Worm (Caenorhabditis elegans) whole organism, L2 larva: ENCODE measurements around the gene nhr-35.

Experiments
- C34F6.9 ChIP-seq: fragments of 150-350 bp; optimal IDR thresholded peaks from 2 replicates; lab custom pipeline; 2014; ENCODE audit warnings: missing biosample characterization, missing genetic modification characterization
- F13H6.1 ChIP-seq: sonication (generic microtip); optimal IDR thresholded peaks from 2 replicates; lab custom pipeline; 2016; ENCODE audit warnings: missing genetic modification characterization, missing compliant biosample characterization
- R02D3.7 ChIP-seq: fragments of 150-350 bp; optimal IDR thresholded peaks from 2 replicates; lab custom pipeline; 2014; ENCODE audit warnings: missing biosample characterization, missing genetic modification characterization
- Y55F3AM.14 ChIP-seq: fragments of 200-800 bp; sonication (Bioruptor generic); optimal IDR thresholded peaks from 2 replicates; lab custom pipeline; 2018; ENCODE audit warnings: mild to moderate bottlenecking, missing genetic modification characterization, missing compliant biosample characterization
- alr-1 ChIP-seq: fragments of 150-350 bp; optimal IDR thresholded peaks from 2 replicates; lab custom pipeline; 2014; ENCODE audit warnings: missing biosample characterization, missing genetic modification characterization
- aly-2 ChIP-seq: fragments of 150-350 bp; optimal IDR thresholded peaks from 2 replicates; lab custom pipeline; 2014; ENCODE audit warnings: missing biosample characterization, missing genetic modification characterization
- blmp-1 ChIP-seq: sonication (generic microtip); optimal IDR thresholded peaks from 2 replicates; lab custom pipeline; 2017; ENCODE audit warnings: missing genetic modification characterization, mild to moderate bottlenecking, missing compliant biosample characterization, antibody characterized with exemption, moderate library complexity; ENCODE audit not compliant: insufficient read depth
- ceh-82 ChIP-seq: fragments of 150-350 bp; optimal IDR thresholded peaks from 2 replicates; lab custom pipeline; 2014; ENCODE audit warnings: missing biosample characterization, missing genetic modification characterization
- crh-2 ChIP-seq: sonication (generic microtip); optimal IDR thresholded peaks from 2 replicates; lab custom pipeline; 2017; ENCODE audit warnings: missing biosample characterization, missing genetic modification characterization
- dmd-4 ChIP-seq: sonication (generic microtip); optimal IDR thresholded peaks from 2 replicates; lab custom pipeline; 2017; ENCODE audit warnings: missing biosample characterization, missing genetic modification characterization
- egl-27 ChIP-seq: sonication (generic microtip); optimal IDR thresholded peaks from 3 replicates; lab custom pipeline; 2017; ENCODE audit warnings: missing biosample characterization, missing genetic modification reagents, missing genetic modification characterization
- elt-1 ChIP-seq: fragments of 150-350 bp; optimal IDR thresholded peaks from 2 replicates; lab custom pipeline; 2014; ENCODE audit warnings: missing biosample characterization, missing genetic modification characterization
- fos-1 ChIP-seq: fragments of 150-350 bp; optimal IDR thresholded peaks from 2 replicates; lab custom pipeline; 2014; ENCODE audit warnings: missing biosample characterization, missing genetic modification characterization
- gmeb-1 ChIP-seq: fragments of 150-350 bp; optimal IDR thresholded peaks from 2 replicates; lab custom pipeline; 2014; ENCODE audit warnings: missing biosample characterization, missing genetic modification characterization
- lin-11 ChIP-seq: fragments of 150-350 bp; sonication (generic microtip); optimal IDR thresholded peaks from 2 replicates; lab custom pipeline; 2014; ENCODE audit warnings: missing biosample characterization, missing genetic modification characterization, inconsistent platforms, mixed read lengths
- lin-13 ChIP-seq: fragments of 150-350 bp; optimal IDR thresholded peaks from 2 replicates; lab custom pipeline; 2014; ENCODE audit warnings: missing biosample characterization, missing genetic modification reagents, missing genetic modification characterization
- lin-39 ChIP-seq: fragments of 150-350 bp; optimal IDR thresholded peaks from 2 replicates; lab custom pipeline; 2014; ENCODE audit warnings: missing biosample characterization, missing genetic modification reagents, missing genetic modification characterization
- lsy-2 ChIP-seq, 2 experiments: fragments of 150-350 bp in 1 of 2; sonication (generic microtip) in 1 of 2; optimal IDR thresholded peaks; 2 replicates each; lab custom pipeline; 2014 to 2017; ENCODE audit warnings: missing biosample characterization in 2 of 2, missing genetic modification characterization in 2 of 2
- mab-5 ChIP-seq: fragments of 150-350 bp; optimal IDR thresholded peaks from 2 replicates; lab custom pipeline; 2014; ENCODE audit warnings: missing biosample characterization, missing genetic modification characterization
- mbf-1 ChIP-seq: sonication (generic microtip); optimal IDR thresholded peaks from 2 replicates; lab custom pipeline; 2017; ENCODE audit warnings: missing biosample characterization, missing genetic modification characterization
- mdl-1 ChIP-seq, 2 experiments: fragments of 150-350 bp in 1 of 2; sonication (generic microtip) in 1 of 2; optimal IDR thresholded peaks; 2 replicates each; lab custom pipeline; 2017; ENCODE audit warnings: missing biosample characterization in 2 of 2, missing genetic modification characterization in 2 of 2
- nhr-11 ChIP-seq: fragments of 150-350 bp; optimal IDR thresholded peaks from 2 replicates; lab custom pipeline; 2014; ENCODE audit warnings: missing biosample characterization, missing genetic modification characterization
- nhr-12 ChIP-seq: fragments of 150-350 bp; optimal IDR thresholded peaks from 2 replicates; lab custom pipeline; 2014; ENCODE audit warnings: missing biosample characterization, missing genetic modification characterization
- nhr-129 ChIP-seq: fragments of 150-350 bp; optimal IDR thresholded peaks from 2 replicates; lab custom pipeline; 2014; ENCODE audit warnings: missing biosample characterization, missing genetic modification characterization
- nhr-23 ChIP-seq: fragments of 150-350 bp; optimal IDR thresholded peaks from 2 replicates; lab custom pipeline; 2014; ENCODE audit warnings: missing biosample characterization, missing genetic modification reagents, missing genetic modification characterization
- nhr-237 ChIP-seq: fragments of 150-350 bp; optimal IDR thresholded peaks from 2 replicates; lab custom pipeline; 2014; ENCODE audit warnings: missing biosample characterization, missing genetic modification characterization
- nhr-25 ChIP-seq: fragments of 150-350 bp; sonication (generic microtip); optimal IDR thresholded peaks from 3 replicates; lab custom pipeline; 2014; ENCODE audit warnings: missing biosample characterization, missing genetic modification characterization
- nhr-77 ChIP-seq: fragments of 150-350 bp; optimal IDR thresholded peaks from 2 replicates; lab custom pipeline; 2014; ENCODE audit warnings: missing biosample characterization, missing genetic modification characterization
- peb-1 ChIP-seq: fragments of 150-350 bp; optimal IDR thresholded peaks from 2 replicates; lab custom pipeline; 2014; ENCODE audit warnings: missing biosample characterization, missing genetic modification characterization
- sem-4 ChIP-seq: fragments of 150-350 bp; optimal IDR thresholded peaks from 2 replicates; lab custom pipeline; 2014; ENCODE audit warnings: missing biosample characterization, missing genetic modification reagents, missing genetic modification characterization
- skn-1 ChIP-seq: sonication (generic microtip); optimal IDR thresholded peaks from 2 replicates; lab custom pipeline; 2017; ENCODE audit warnings: missing biosample characterization, missing genetic modification characterization
- sma-3 ChIP-seq: sonication (generic microtip); optimal IDR thresholded peaks from 2 replicates; lab custom pipeline; 2016; ENCODE audit warnings: missing genetic modification reagents, missing genetic modification characterization, missing compliant biosample characterization
- sma-9 ChIP-seq, 2 experiments: fragments of 150-350 bp in 1 of 2; sonication (generic microtip) in 1 of 2; optimal IDR thresholded peaks; 2 replicates each; lab custom pipeline; 2014 to 2016; ENCODE audit warnings: missing genetic modification characterization in 2 of 2, mild to moderate bottlenecking in 1 of 2, missing biosample characterization in 1 of 2, missing compliant biosample characterization in 1 of 2, missing genetic modification reagents in 1 of 2, moderate library complexity in 1 of 2
- snpc-4 ChIP-seq: fragments of 150-350 bp; optimal IDR thresholded peaks from 2 replicates; lab custom pipeline; 2014; ENCODE audit warnings: missing biosample characterization, missing genetic modification characterization
- unc-39 ChIP-seq: fragments of 150-350 bp; optimal IDR thresholded peaks from 2 replicates; lab custom pipeline; 2014; ENCODE audit warnings: missing biosample characterization, missing genetic modification characterization
- unc-55 ChIP-seq: fragments of 150-350 bp; sonication (generic microtip); optimal IDR thresholded peaks from 3 replicates; lab custom pipeline; 2014; ENCODE audit warnings: missing biosample characterization, missing genetic modification reagents, missing genetic modification characterization
- unc-62 ChIP-seq: fragments of 150-350 bp; optimal IDR thresholded peaks from 2 replicates; lab custom pipeline; 2014; ENCODE audit warnings: missing biosample characterization, missing genetic modification reagents, missing genetic modification characterization
- ztf-1 ChIP-seq: fragments of 200-800 bp; sonication (Bioruptor generic); conservative IDR thresholded peaks from 2 replicates; pipeline ENCODE4 v1.3.6; 2022; ENCODE audit warnings: missing genetic modification characterization, missing compliant biosample characterization
- ztf-11 ChIP-seq: sonication (generic microtip); optimal IDR thresholded peaks from 2 replicates; lab custom pipeline; 2017; ENCODE audit warnings: missing biosample characterization, missing genetic modification characterization
- ztf-4 ChIP-seq: fragments of 150-350 bp; optimal IDR thresholded peaks from 2 replicates; lab custom pipeline; 2014; ENCODE audit warnings: missing biosample characterization, missing genetic modification characterization

nhr-35 gene

ce11 chrX:4490400-4490799 is 42.1 kb upstream of the nhr-35 start:
- peak; percentile 65 for TF ChIP-seq nhr-129 (tag; lab: Kevin White, UChicago)
- TF ChIP-seq C34F6.9 (tag; lab: Kevin White, UChicago) = peak; percentile 47
- TF ChIP-seq ceh-82 (tag; lab: Kevin White, UChicago) = no peak
- TF ChIP-seq snpc-4 (tag; lab: Kevin White, UChicago) = no peak
- no peak for TF ChIP-seq skn-1 (tag; lab: Kevin White, UChicago)
- no peak for TF ChIP-seq nhr-237

ce11 chrX:4492199-4492598 is 40.3 kb upstream of the nhr-35 start, which contains the start of gene F46H6.5:
Gene F46H6.5 (minus strand): TSS chrX:4492208.
- no peak for TF ChIP-seq sma-9 (GFP tag; optimal IDR thresholded peaks at IDR 0.05; lab: Kevin White, UChicago)
- no peak for TF ChIP-seq sma-9 (tag; optimal IDR thresholded peaks at IDR 0.05; lab: Kevin White, UChicago)
- no peak for TF ChIP-seq lin-39 (tag; lab: Kevin White, UChicago)
- no peak for TF ChIP-seq unc-62 (GFP tag; lab: Kevin White, UChicago)
- TF ChIP-seq blmp-1 (tag; lab: Kevin White, UChicago) = no peak
- TF ChIP-seq mbf-1 (tag; lab: Kevin White, UChicago) = no peak
- no peak for TF ChIP-seq nhr-12 (tag; lab: Kevin White, UChicago)
- no peak for TF ChIP-seq egl-27 (tag; lab: Kevin White, UChicago)
- no peak for TF ChIP-seq alr-1
- no peak for TF ChIP-seq Y55F3AM.14 (GFP tag; lab: Kevin White, UChicago)
- TF ChIP-seq gmeb-1 = no peak
- no peak for TF ChIP-seq sma-3 (GFP tag; lab: Kevin White, UChicago)

ce11 chrX:4493439-4494006 is 39.0 kb upstream of the nhr-35 start:
- no peak for TF ChIP-seq unc-39 (tag; lab: Kevin White, UChicago)
- no peak for TF ChIP-seq nhr-11 (tag; lab: Kevin White, UChicago)
- no peak for TF ChIP-seq ztf-4
- TF ChIP-seq lin-11 (tag; lab: Kevin White, UChicago) = no peak
- TF ChIP-seq C34F6.9 (tag; lab: Kevin White, UChicago) = no peak
- TF ChIP-seq dmd-4 = no peak
- no peak for TF ChIP-seq crh-2 (tag; lab: Kevin White, UChicago)
- TF ChIP-seq ceh-82 (tag; lab: Kevin White, UChicago) = no peak
- TF ChIP-seq aly-2 (tag; lab: Kevin White, UChicago) = no peak
- TF ChIP-seq peb-1 (tag; lab: Kevin White, UChicago) = no peak

- TF ChIP-seq sem-4 (tag; lab: Kevin White, UChicago) = no peak
- no peak for TF ChIP-seq sma-9 (GFP tag; optimal IDR thresholded peaks at IDR 0.05; lab: Kevin White, UChicago)
- TF ChIP-seq sma-9 (tag; optimal IDR thresholded peaks at IDR 0.05; lab: Kevin White, UChicago) = no peak
- TF ChIP-seq lsy-2 (tag; optimal IDR thresholded peaks at IDR 0.05; lab: Kevin White, UChicago) = no peak
- TF ChIP-seq ztf-11 = no peak
- TF ChIP-seq peb-1 (tag; lab: Kevin White, UChicago) = no peak
- TF ChIP-seq elt-1 = no peak
Observed at ce11 chrX:4495814-4496567, 36.5 kb upstream of the nhr-35 start.

ce11 chrX:4498078-4498477 is 34.4 kb upstream of the nhr-35 start:
- TF ChIP-seq sma-9 (GFP tag; optimal IDR thresholded peaks at IDR 0.05; lab: Kevin White, UChicago) = peak; percentile 10
- TF ChIP-seq sma-9 (tag; optimal IDR thresholded peaks at IDR 0.05; lab: Kevin White, UChicago) = no peak
- TF ChIP-seq mdl-1 (tag; optimal IDR thresholded peaks at IDR 0.05; lab: Kevin White, UChicago) = no peak
- no peak for TF ChIP-seq peb-1 (tag; lab: Kevin White, UChicago)
- TF ChIP-seq nhr-11 (tag; lab: Kevin White, UChicago) = no peak
- TF ChIP-seq nhr-23 (tag; lab: Kevin White, UChicago) = no peak
- TF ChIP-seq alr-1 = no peak
- no peak for TF ChIP-seq snpc-4 (tag; lab: Kevin White, UChicago)
- no peak for TF ChIP-seq R02D3.7 (tag; lab: Kevin White, UChicago)
- TF ChIP-seq F13H6.1 = peak; percentile 27
- TF ChIP-seq crh-2 (tag; lab: Kevin White, UChicago) = peak; percentile 41
- TF ChIP-seq gmeb-1 = no peak
- no peak for TF ChIP-seq unc-39 (tag; lab: Kevin White, UChicago)
- no peak for TF ChIP-seq dmd-4
- no peak for TF ChIP-seq ztf-1 (GFP tag; lab: Robert Waterston, UW)
- no peak for TF ChIP-seq lin-13 (GFP tag; lab: Kevin White, UChicago)
- TF ChIP-seq nhr-12 (tag; lab: Kevin White, UChicago) = no peak
- no peak for TF ChIP-seq mab-5 (tag; lab: Kevin White, UChicago)
- no peak for TF ChIP-seq blmp-1 (tag; lab: Kevin White, UChicago)
- TF ChIP-seq unc-55 = no peak
- no peak for TF ChIP-seq sem-4 (tag; lab: Kevin White, UChicago)
- peak; percentile 18 for TF ChIP-seq nhr-25 (tag; lab: Kevin White, UChicago)
- no peak for TF ChIP-seq ztf-4
- no peak for TF ChIP-seq lin-11 (tag; lab: Kevin White, UChicago)
- TF ChIP-seq nhr-77 (tag; lab: Kevin White, UChicago) = no peak
- no peak for TF ChIP-seq nhr-237
- peak; percentile 68 for TF ChIP-seq fos-1
